Fruit fly (Drosophila melanogaster) whole organism, embryonic: ENCODE results near the gene CG34008.

Experiments
- Adf1 ChIP-seq: fragments of 200-800 bp; sonication (Bioruptor generic); IDR thresholded peaks from 2 replicates; pipeline ENCODE4 v1.3.6; 2022; ENCODE audit warnings: missing biosample characterization, missing genetic modification characterization
- Antp ChIP-seq: fragments of 200-800 bp; sonication (Bioruptor generic); optimal IDR thresholded peaks from 3 replicates; lab custom pipeline; 2016; ENCODE audit warnings: missing biosample characterization, missing genetic modification characterization
- B-H2 ChIP-seq: fragments of 200-800 bp; sonication (Bioruptor generic); optimal IDR thresholded peaks from 2 replicates; lab custom pipeline; 2018; ENCODE audit warnings: missing biosample characterization, mild to moderate bottlenecking, missing genetic modification characterization
- Bteb2 ChIP-seq: fragments of 200-800 bp; sonication (Bioruptor generic); optimal IDR thresholded peaks from 2 replicates; lab custom pipeline; 2016; ENCODE audit warnings: missing biosample characterization, missing genetic modification characterization
- CG10979 ChIP-seq: fragments of 200-800 bp; sonication (Bioruptor generic); optimal IDR thresholded peaks from 2 replicates; lab custom pipeline; 2018; ENCODE audit warnings: missing biosample characterization, mild to moderate bottlenecking, missing genetic modification characterization, moderate library complexity
- CG11560 ChIP-seq: fragments of 200-800 bp; sonication (Bioruptor generic); IDR thresholded peaks from 3 replicates; pipeline ENCODE4 v1.3.6; 2022; ENCODE audit warnings: missing biosample characterization, missing genetic modification characterization
- CG12155 ChIP-seq: fragments of 200-800 bp; sonication (Bioruptor generic); optimal IDR thresholded peaks from 3 replicates; lab custom pipeline; 2016; ENCODE audit warnings: missing biosample characterization, missing genetic modification characterization
- CG12236 ChIP-seq: fragments of 200-800 bp; sonication (Bioruptor generic); optimal IDR thresholded peaks from 2 replicates; lab custom pipeline; 2016; ENCODE audit warnings: missing biosample characterization, missing genetic modification characterization
- CG12769 ChIP-seq: fragments of 200-800 bp; sonication (Bioruptor generic); optimal IDR thresholded peaks from 2 replicates; lab custom pipeline; 2019; ENCODE audit warnings: missing biosample characterization, mild to moderate bottlenecking, missing genetic modification characterization, moderate library complexity
- CG14710 ChIP-seq: fragments of 200-800 bp; sonication (Bioruptor generic); optimal IDR thresholded peaks from 3 replicates; lab custom pipeline; 2019; ENCODE audit warnings: missing biosample characterization, mild to moderate bottlenecking, missing genetic modification characterization, moderate library complexity
- CG17186 ChIP-seq: fragments of 200-800 bp; sonication (Bioruptor generic); optimal IDR thresholded peaks from 3 replicates; lab custom pipeline; 2017; ENCODE audit warnings: missing biosample characterization, missing genetic modification reagents, missing genetic modification characterization
- CG17328 ChIP-seq: fragments of 200-800 bp; sonication (Bioruptor generic); IDR thresholded peaks from 2 replicates; pipeline ENCODE4 v1.3.6; 2022; ENCODE audit warnings: missing biosample characterization, missing genetic modification characterization
- CG2116 ChIP-seq: fragments of 200-800 bp; sonication (Bioruptor generic); optimal IDR thresholded peaks from 3 replicates; lab custom pipeline; 2018; ENCODE audit warnings: missing biosample characterization, mild to moderate bottlenecking, missing genetic modification characterization
- CG3065 ChIP-seq: fragments of 200-800 bp; sonication (Bioruptor generic); optimal IDR thresholded peaks from 2 replicates; lab custom pipeline; 2016; ENCODE audit warnings: missing biosample characterization, missing genetic modification characterization
- CG31224 ChIP-seq: fragments of 200-800 bp; sonication (Bioruptor generic); IDR thresholded peaks from 2 replicates; pipeline ENCODE4 v1.3.6; 2022; ENCODE audit warnings: missing biosample characterization, missing genetic modification characterization
- CG34376 ChIP-seq: fragments of 200-800 bp; sonication (Bioruptor generic); optimal IDR thresholded peaks from 2 replicates; lab custom pipeline; 2018; ENCODE audit warnings: missing biosample characterization, mild to moderate bottlenecking, missing genetic modification characterization
- CG4328 ChIP-seq: fragments of 200-800 bp; sonication (Bioruptor generic); optimal IDR thresholded peaks from 3 replicates; lab custom pipeline; 2017; ENCODE audit warnings: missing biosample characterization, missing genetic modification reagents, missing genetic modification characterization
- CG4404 ChIP-seq: fragments of 200-800 bp; sonication (Bioruptor generic); IDR thresholded peaks from 2 replicates; pipeline ENCODE4 v1.3.6; 2022; ENCODE audit warnings: missing biosample characterization, missing genetic modification characterization
- CG6254 ChIP-seq: fragments of 200-800 bp; sonication (Bioruptor generic); optimal IDR thresholded peaks from 3 replicates; lab custom pipeline; 2017; ENCODE audit warnings: mild to moderate bottlenecking, missing biosample characterization, missing genetic modification reagents, missing genetic modification characterization
- CHES-1-like ChIP-seq: fragments of 200-800 bp; sonication (Bioruptor generic); optimal IDR thresholded peaks from 2 replicates; lab custom pipeline; 2016; ENCODE audit warnings: missing biosample characterization, missing genetic modification characterization
- CTCF ChIP-seq: fragments of 200-800 bp; sonication (Bioruptor generic); optimal IDR thresholded peaks from 2 replicates; lab custom pipeline; 2017; ENCODE audit warnings: missing biosample characterization, mild to moderate bottlenecking, missing genetic modification characterization, moderate library complexity
- CkIIα-i1 ChIP-seq: fragments of 200-800 bp; sonication (Bioruptor generic); IDR thresholded peaks from 2 replicates; pipeline ENCODE4 v1.3.6; 2022; ENCODE audit warnings: missing biosample characterization, missing genetic modification characterization
- Drgx ChIP-seq: fragments of 200-800 bp; sonication (Bioruptor generic); IDR thresholded peaks from 2 replicates; pipeline ENCODE4 v1.3.6; 2022; ENCODE audit warnings: missing biosample characterization, missing genetic modification characterization
- Eip74EF ChIP-seq, 2 experiments: fragments of 200-800 bp in 1 of 2; fragments of >200 bp in 1 of 2; sonication (Bioruptor generic) in 1 of 2; optimal IDR thresholded peaks; 2 replicates each; lab custom pipeline; 2017 to 2019; ENCODE audit warnings: missing biosample characterization in 2 of 2, missing genetic modification characterization in 2 of 2, mild to moderate bottlenecking in 1 of 2, moderate library complexity in 1 of 2
- HLH3B ChIP-seq: fragments of 200-800 bp; sonication (Bioruptor generic); IDR thresholded peaks from 2 replicates; pipeline ENCODE4 v1.3.6; 2022; ENCODE audit warnings: missing biosample characterization, missing genetic modification characterization
- Hr78 ChIP-seq, 2 experiments: fragments of 200-800 bp in 1 of 2; fragments of >200 bp in 1 of 2; sonication (Bioruptor generic) in 1 of 2; optimal IDR thresholded peaks; 2 replicates each; lab custom pipeline; 2017 to 2019; ENCODE audit warnings: missing biosample characterization in 2 of 2, missing genetic modification characterization in 2 of 2, mild to moderate bottlenecking in 1 of 2, moderate library complexity in 1 of 2
- Lpt ChIP-seq: fragments of >200 bp; optimal IDR thresholded peaks from 2 replicates; lab custom pipeline; 2018; ENCODE audit warnings: missing biosample characterization, missing genetic modification characterization
- Myb ChIP-seq: fragments of 200-800 bp; sonication (Bioruptor generic); optimal IDR thresholded peaks from 2 replicates; lab custom pipeline; 2016; ENCODE audit warnings: missing biosample characterization, missing genetic modification characterization
- Nf-YC ChIP-seq: fragments of 200-800 bp; optimal IDR thresholded peaks from 3 replicates; lab custom pipeline; 2019; ENCODE audit warnings: missing biosample characterization, mild to moderate bottlenecking, missing genetic modification characterization, moderate library complexity
- TFAM ChIP-seq: fragments of 200-800 bp; sonication (Bioruptor generic); optimal IDR thresholded peaks from 2 replicates; lab custom pipeline; 2017; ENCODE audit warnings: missing biosample characterization, missing genetic modification characterization, inconsistent platforms
- aop ChIP-seq: fragments of 200-800 bp; sonication (Bioruptor generic); IDR thresholded peaks from 2 replicates; pipeline ENCODE4 v1.3.6; 2022; ENCODE audit warnings: missing biosample characterization, missing genetic modification characterization
- bigmax ChIP-seq: fragments of 200-800 bp; sonication (Bioruptor generic); optimal IDR thresholded peaks from 2 replicates; lab custom pipeline; 2018; ENCODE audit warnings: missing biosample characterization, mild to moderate bottlenecking, missing genetic modification characterization
- cas ChIP-seq: fragments of 200-800 bp; sonication (Bioruptor generic); IDR thresholded peaks from 2 replicates; pipeline ENCODE4 v1.3.6; 2022; ENCODE audit warnings: missing biosample characterization, missing genetic modification characterization
- cato ChIP-seq: fragments of 200-800 bp; sonication (Bioruptor generic); optimal IDR thresholded peaks from 2 replicates; lab custom pipeline; 2016; ENCODE audit warnings: missing biosample characterization, missing genetic modification characterization, borderline replicate concordance
- chm ChIP-seq: fragments of 200-800 bp; sonication (Bioruptor generic); IDR thresholded peaks from 2 replicates; pipeline ENCODE4 v1.3.6; 2022; ENCODE audit warnings: missing biosample characterization, missing genetic modification characterization
- chn ChIP-seq: fragments of 200-800 bp; sonication (Bioruptor generic); optimal IDR thresholded peaks from 2 replicates; lab custom pipeline; 2016; ENCODE audit warnings: missing biosample characterization, missing genetic modification characterization
- da ChIP-seq: fragments of 200-800 bp; sonication (Bioruptor generic); optimal IDR thresholded peaks from 2 replicates; lab custom pipeline; 2016; ENCODE audit warnings: missing biosample characterization, missing genetic modification characterization
- dan ChIP-seq: fragments of 200-800 bp; sonication (Bioruptor generic); IDR thresholded peaks from 2 replicates; pipeline ENCODE4 v1.3.6; 2022; ENCODE audit warnings: missing biosample characterization, missing genetic modification characterization
- dysf ChIP-seq: fragments of 200-800 bp; sonication (Bioruptor generic); IDR thresholded peaks from 3 replicates; pipeline ENCODE4 v1.3.6; 2022; ENCODE audit warnings: missing biosample characterization, missing genetic modification characterization
- eve ChIP-seq, 2 experiments: fragments of >200 bp; optimal IDR thresholded peaks; 2 replicates each; lab custom pipeline; 2017; ENCODE audit warnings: missing biosample characterization in 2 of 2, missing genetic modification characterization in 2 of 2
- ewg ChIP-seq: fragments of 200-800 bp; sonication (Bioruptor generic); optimal IDR thresholded peaks from 3 replicates; lab custom pipeline; 2017; ENCODE audit warnings: mild to moderate bottlenecking, missing biosample characterization, missing genetic modification reagents, missing genetic modification characterization
- grau ChIP-seq: fragments of 200-800 bp; optimal IDR thresholded peaks from 3 replicates; lab custom pipeline; 2019; ENCODE audit warnings: missing biosample characterization, mild to moderate bottlenecking, missing genetic modification characterization, moderate library complexity
- jigr1 ChIP-seq: fragments of 200-800 bp; sonication (Bioruptor generic); IDR thresholded peaks from 3 replicates; pipeline ENCODE4 v1.3.6; 2022; ENCODE audit warnings: missing biosample characterization, missing genetic modification characterization
- klu ChIP-seq: fragments of 200-800 bp; sonication (Bioruptor generic); IDR thresholded peaks from 2 replicates; pipeline ENCODE4 v1.3.6; 2022; ENCODE audit warnings: missing biosample characterization, missing genetic modification characterization
- nmo ChIP-seq: fragments of 200-800 bp; sonication (Bioruptor generic); optimal IDR thresholded peaks from 2 replicates; lab custom pipeline; 2018; ENCODE audit warnings: missing biosample characterization, mild to moderate bottlenecking, missing genetic modification characterization, moderate library complexity
- scrt ChIP-seq: fragments of 200-800 bp; sonication (Bioruptor generic); optimal IDR thresholded peaks from 2 replicates; lab custom pipeline; 2018; ENCODE audit warnings: missing biosample characterization, mild to moderate bottlenecking, missing genetic modification characterization, moderate library complexity
- sens-2 ChIP-seq: fragments of 200-800 bp; sonication (Bioruptor generic); IDR thresholded peaks from 2 replicates; pipeline ENCODE4 v1.3.6; 2022; ENCODE audit warnings: missing biosample characterization, missing genetic modification characterization
- stwl ChIP-seq: fragments of 200-800 bp; sonication (Bioruptor generic); optimal IDR thresholded peaks from 3 replicates; lab custom pipeline; 2018; ENCODE audit warnings: missing biosample characterization, mild to moderate bottlenecking, missing genetic modification characterization, moderate library complexity
- yki ChIP-seq: fragments of >200 bp; optimal IDR thresholded peaks from 3 replicates; lab custom pipeline; 2018
- z ChIP-seq: fragments of 200-800 bp; sonication (Bioruptor generic); IDR thresholded peaks from 3 replicates; pipeline ENCODE4 v1.3.6; 2022; ENCODE audit warnings: missing biosample characterization, missing genetic modification characterization

CG34008 gene

DNA sequence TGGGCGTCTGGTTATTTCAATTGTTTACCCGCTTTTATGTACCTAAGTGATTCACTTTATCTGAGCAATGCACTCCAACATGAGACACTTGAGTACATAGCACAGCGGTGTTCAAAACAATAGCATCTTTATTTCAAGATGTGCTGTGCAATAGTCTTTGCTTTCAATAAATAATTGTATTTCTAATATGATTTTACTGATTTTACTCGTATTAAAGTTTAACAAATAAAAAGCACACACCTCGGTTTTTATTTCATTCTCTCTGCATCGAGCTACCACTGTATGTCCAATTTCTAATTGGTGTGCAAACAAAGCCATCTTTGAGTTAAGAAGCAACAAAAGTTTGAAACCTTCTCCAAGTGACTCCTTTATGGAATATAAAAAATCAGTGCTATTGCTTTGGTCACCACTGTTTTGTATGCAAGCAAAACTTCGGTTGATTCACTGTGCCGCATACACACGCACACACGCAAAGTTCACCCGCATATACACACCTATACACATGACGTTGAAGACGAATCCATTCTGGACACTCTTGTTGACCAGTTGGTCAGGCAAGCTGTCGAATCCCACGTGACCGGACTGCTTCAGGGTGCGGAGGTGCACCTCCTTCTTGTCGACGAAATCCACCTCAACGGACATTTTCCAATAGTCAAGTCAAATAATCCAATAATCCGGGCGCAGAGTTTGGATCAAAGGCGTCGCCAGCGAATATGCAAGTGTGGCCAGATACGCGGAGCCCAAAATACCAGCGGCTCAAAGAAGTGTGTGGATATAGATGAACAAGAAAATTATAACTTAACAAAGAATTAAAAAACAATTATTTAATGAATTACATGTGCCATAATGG lies 6.5 kb upstream of the CG34008 start, which contains the start of gene Septin2 (continued):
- TF ChIP-seq scrt: peak; percentile 63
- peak; percentile 35 for TF ChIP-seq Nf-YC (tag; lab: Kevin White, UChicago)
- TF ChIP-seq CG2116 (GFP tag; lab: Kevin White, UChicago): peak; percentile 44
- TF ChIP-seq Eip74EF (GFP tag; optimal IDR thresholded peaks at IDR 0.05; lab: Kevin White, UChicago): peak in 1 of 2 experiments; percentile 83
- TF ChIP-seq Drgx: peak; percentile 80
- TF ChIP-seq Myb: peak; percentile 17
- peak; percentile 66 for TF ChIP-seq CHES-1-like
- TF ChIP-seq bigmax (GFP tag; lab: Kevin White, UChicago): no peak
- peak; percentile 22 for TF ChIP-seq TFAM
- peak; percentile 87 for TF ChIP-seq nmo
- TF ChIP-seq CG11560 (tag; lab: Robert Waterston, UW): 0 out of 3 replicates have a peak, but pooled peaks have one; percentile 14
- no peak for TF ChIP-seq sens-2 (GFP tag; lab: Robert Waterston, UW)
- TF ChIP-seq CG12769 (tag; lab: Kevin White, UChicago): no peak
- peak; percentile 55 for TF ChIP-seq CTCF (GFP tag; lab: Kevin White, UChicago)
- peak; percentile 40 for TF ChIP-seq CG12155 (GFP tag; lab: Kevin White, UChicago)
- TF ChIP-seq eve (GFP tag; optimal IDR thresholded peaks at IDR 0.05; lab: Kevin White, UChicago): no peak
- no peak for TF ChIP-seq z (GFP tag; lab: Robert Waterston, UW)
- TF ChIP-seq Hr78 (GFP tag; optimal IDR thresholded peaks at IDR 0.05; lab: Kevin White, UChicago): peak in 1 of 2 experiments; percentile 62
- no peak for TF ChIP-seq dan (GFP tag; lab: Robert Waterston, UW)
- TF ChIP-seq stwl (tag; lab: Kevin White, UChicago): no peak
- TF ChIP-seq CG17328: peak; percentile 54; the same call in 1 of the 2 replicates
- TF ChIP-seq Bteb2 (GFP tag; lab: Kevin White, UChicago): peak; percentile 6
- TF ChIP-seq Lpt (GFP tag; lab: Kevin White, UChicago): no peak
- TF ChIP-seq CG6254: peak; percentile 86
- no peak for TF ChIP-seq da (GFP tag; lab: Kevin White, UChicago)
- TF ChIP-seq CG4328 (GFP tag; lab: Kevin White, UChicago): peak; percentile 50
- peak; percentile 85 for TF ChIP-seq CG14710
- TF ChIP-seq jigr1: peak; percentile 55; the same call in 2 of the 3 replicates
- peak; percentile 70 for TF ChIP-seq HLH3B
- TF ChIP-seq CG31224: no peak
- no peak for TF ChIP-seq aop (GFP tag; lab: Robert Waterston, UW)
- no peak for TF ChIP-seq yki (lab: Kevin White, UChicago)
- peak; percentile 77 for TF ChIP-seq dysf
- TF ChIP-seq cato (GFP tag; lab: Kevin White, UChicago): peak; percentile 76
- 0 out of 2 replicates have a peak, but pooled peaks have one; percentile 11 for TF ChIP-seq CkIIα-i1 (GFP tag; lab: Robert Waterston, UW)
- TF ChIP-seq grau: peak; percentile 83
- TF ChIP-seq CG3065 (GFP tag; lab: Kevin White, UChicago): no peak
- TF ChIP-seq ewg: peak; percentile 70
- peak; percentile 73 for TF ChIP-seq chn (GFP tag; lab: Kevin White, UChicago)
- TF ChIP-seq CG17186 (GFP tag; lab: Kevin White, UChicago): no peak
- TF ChIP-seq B-H2 (GFP tag; lab: Kevin White, UChicago): no peak
- TF ChIP-seq CG12236 (GFP tag; lab: Kevin White, UChicago): peak; percentile 50
- TF ChIP-seq CG4404 (GFP tag; lab: Robert Waterston, UW): peak; percentile 38
- no peak for TF ChIP-seq CG34376 (GFP tag; lab: Kevin White, UChicago)
- no peak for TF ChIP-seq Adf1 (GFP tag; lab: Robert Waterston, UW)
- TF ChIP-seq Antp: peak; percentile 25
- TF ChIP-seq klu (GFP tag; lab: Robert Waterston, UW): no peak
- no peak for TF ChIP-seq cas (GFP tag; lab: Robert Waterston, UW)
- no peak for TF ChIP-seq chm (GFP tag; lab: Robert Waterston, UW)
- peak; percentile 89 for TF ChIP-seq CG10979 (tag; lab: Kevin White, UChicago)
